Worm (Caenorhabditis elegans) whole organism, mixed stage, embryonic: ENCODE measurements around the gene gcy-1.
A peak's percentile ranks its signal among the peaks of the same experiment; 100 is the strongest.

Experiments used
- M03D4.4 ChIP-seq: sonication (generic microtip); optimal IDR thresholded peaks from 2 replicates; lab custom pipeline; 2017; ENCODE audit warnings: mild to moderate bottlenecking, missing genetic modification characterization, missing compliant biosample characterization
- bed-3 ChIP-seq: fragments of 200-800 bp; sonication (Bioruptor generic); optimal IDR thresholded peaks from 3 replicates; lab custom pipeline; 2018; ENCODE audit warnings: mild to moderate bottlenecking, missing genetic modification characterization, moderate library complexity, missing compliant biosample characterization
- blmp-1 ChIP-seq: fragments of 150-350 bp; optimal IDR thresholded peaks from 2 replicates; lab custom pipeline; 2014; ENCODE audit warnings: missing biosample characterization, missing genetic modification characterization
- ceh-43 ChIP-seq: fragments of 200-800 bp; sonication (Bioruptor generic); optimal IDR thresholded peaks from 2 replicates; lab custom pipeline; 2018; ENCODE audit warnings: mild to moderate bottlenecking, missing genetic modification characterization, moderate library complexity, missing compliant biosample characterization
- ceh-83 ChIP-seq: fragments of 200-800 bp; sonication (Bioruptor generic); optimal IDR thresholded peaks from 2 replicates; lab custom pipeline; 2018; ENCODE audit warnings: mild to moderate bottlenecking, missing genetic modification characterization, missing compliant biosample characterization
- ces-1 ChIP-seq: fragments of 150-350 bp; optimal IDR thresholded peaks from 2 replicates; lab custom pipeline; 2014; ENCODE audit warnings: missing biosample characterization, missing genetic modification reagents, missing genetic modification characterization
- cnd-1 ChIP-seq: fragments of 200-800 bp; sonication (Bioruptor generic); optimal IDR thresholded peaks from 2 replicates; lab custom pipeline; 2018; ENCODE audit warnings: mild to moderate bottlenecking, missing genetic modification characterization, missing compliant biosample characterization
- drap-1 ChIP-seq: fragments of 200-800 bp; sonication (Bioruptor generic); optimal IDR thresholded peaks from 3 replicates; lab custom pipeline; 2018; ENCODE audit warnings: mild to moderate bottlenecking, missing genetic modification characterization, missing compliant biosample characterization
- elt-1 ChIP-seq: sonication (generic microtip); optimal IDR thresholded peaks from 2 replicates; lab custom pipeline; 2017; ENCODE audit warnings: missing genetic modification characterization, mild to moderate bottlenecking, missing compliant biosample characterization, antibody characterized with exemption, moderate library complexity, borderline replicate concordance; ENCODE audit not compliant: insufficient read depth
- elt-3 ChIP-seq: fragments of 150-350 bp; optimal IDR thresholded peaks from 2 replicates; lab custom pipeline; 2014; ENCODE audit warnings: missing biosample characterization, missing genetic modification characterization
- flh-1 ChIP-seq: fragments of 200-800 bp; sonication (Bioruptor generic); optimal IDR thresholded peaks from 2 replicates; lab custom pipeline; 2018; ENCODE audit warnings: mild to moderate bottlenecking, missing genetic modification characterization, moderate library complexity, missing compliant biosample characterization
- ham-2 ChIP-seq: fragments of 200-800 bp; sonication (Bioruptor generic); optimal IDR thresholded peaks from 2 replicates; lab custom pipeline; 2018; ENCODE audit warnings: mild to moderate bottlenecking, missing genetic modification characterization, missing compliant biosample characterization
- hlh-1 ChIP-seq: fragments of 150-350 bp; optimal IDR thresholded peaks from 2 replicates; lab custom pipeline; 2014; ENCODE audit warnings: missing biosample characterization, missing genetic modification reagents, missing genetic modification characterization
- lin-32 ChIP-seq: fragments of 200-800 bp; sonication (Bioruptor generic); optimal IDR thresholded peaks from 2 replicates; lab custom pipeline; 2018; ENCODE audit warnings: mild to moderate bottlenecking, missing genetic modification characterization, missing compliant biosample characterization
- lsy-2 ChIP-seq: fragments of 150-350 bp; optimal IDR thresholded peaks from 2 replicates; lab custom pipeline; 2014; ENCODE audit warnings: missing biosample characterization, missing genetic modification characterization
- mep-1 ChIP-seq: fragments of 150-350 bp; optimal IDR thresholded peaks from 2 replicates; lab custom pipeline; 2017; ENCODE audit warnings: missing biosample characterization, missing genetic modification reagents, missing genetic modification characterization, inconsistent platforms
- mls-2 ChIP-seq: sonication (generic microtip); optimal IDR thresholded peaks from 2 replicates; lab custom pipeline; 2016; ENCODE audit warnings: mild to moderate bottlenecking, missing genetic modification characterization, moderate library complexity, missing compliant biosample characterization
- nhr-12 ChIP-seq: fragments of 150-350 bp; optimal IDR thresholded peaks from 2 replicates; lab custom pipeline; 2014; ENCODE audit warnings: missing biosample characterization, missing genetic modification characterization
- nhr-2 ChIP-seq: fragments of 150-350 bp; optimal IDR thresholded peaks from 2 replicates; lab custom pipeline; 2014; ENCODE audit warnings: missing biosample characterization, missing genetic modification characterization
- nhr-237 ChIP-seq: fragments of 150-350 bp; optimal IDR thresholded peaks from 2 replicates; lab custom pipeline; 2014; ENCODE audit warnings: missing biosample characterization, missing genetic modification characterization
- nhr-28 ChIP-seq: fragments of 150-350 bp; optimal IDR thresholded peaks from 2 replicates; lab custom pipeline; 2014; ENCODE audit warnings: missing biosample characterization, missing genetic modification characterization
- nhr-76 ChIP-seq: sonication (generic microtip); optimal IDR thresholded peaks from 2 replicates; lab custom pipeline; 2017; ENCODE audit warnings: missing biosample characterization, missing genetic modification characterization
- pha-4 ChIP-seq: fragments of 150-350 bp; optimal IDR thresholded peaks from 2 replicates; lab custom pipeline; 2018; ENCODE audit warnings: missing biosample characterization, missing genetic modification reagents, missing genetic modification characterization
- sem-2 ChIP-seq: fragments of 200-800 bp; sonication (Bioruptor generic); optimal IDR thresholded peaks from 2 replicates; lab custom pipeline; 2018; ENCODE audit warnings: mild to moderate bottlenecking, missing genetic modification characterization, missing compliant biosample characterization
- snpc-4 ChIP-seq: fragments of 150-350 bp; optimal IDR thresholded peaks from 2 replicates; lab custom pipeline; 2014; ENCODE audit warnings: missing biosample characterization, missing genetic modification characterization
- sptf-1 ChIP-seq: sonication (generic microtip); optimal IDR thresholded peaks from 2 replicates; lab custom pipeline; 2017; ENCODE audit warnings: mild to moderate bottlenecking, missing genetic modification characterization, moderate library complexity, missing compliant biosample characterization
- tbx-8 ChIP-seq: fragments of 200-800 bp; sonication (Bioruptor generic); optimal IDR thresholded peaks from 2 replicates; lab custom pipeline; 2018; ENCODE audit warnings: mild to moderate bottlenecking, missing genetic modification characterization, moderate library complexity, missing compliant biosample characterization
- unc-120 ChIP-seq: sonication (generic microtip); optimal IDR thresholded peaks from 2 replicates; lab custom pipeline; 2017; ENCODE audit warnings: missing genetic modification characterization, missing compliant biosample characterization; ENCODE audit not compliant: poor library complexity, severe bottlenecking
- unc-39 ChIP-seq: fragments of 150-350 bp; optimal IDR thresholded peaks from 2 replicates; lab custom pipeline; 2014; ENCODE audit warnings: missing biosample characterization, missing genetic modification characterization
- unc-62 ChIP-seq: fragments of 150-350 bp; optimal IDR thresholded peaks from 2 replicates; lab custom pipeline; 2014; ENCODE audit warnings: missing biosample characterization, missing genetic modification reagents, missing genetic modification characterization
- zip-8 ChIP-seq: fragments of 150-350 bp; optimal IDR thresholded peaks from 2 replicates; lab custom pipeline; 2014; ENCODE audit warnings: missing biosample characterization, missing genetic modification characterization
- ztf-11 ChIP-seq: fragments of 150-350 bp; optimal IDR thresholded peaks from 2 replicates; lab custom pipeline; 2014; ENCODE audit warnings: missing biosample characterization, missing genetic modification characterization

gcy-1 gene

ce11 chrII:9516836-9517235 is at the start of gene gcy-1:
gcy-1 (minus strand) TSS chrII:9516936.
- no peak for TF ChIP-seq ceh-83
- no peak for TF ChIP-seq nhr-237 (tag; lab: Kevin White, UChicago)
- no peak for TF ChIP-seq hlh-1 (tag; lab: Kevin White, UChicago)
- no peak for TF ChIP-seq nhr-12 (tag; lab: Kevin White, UChicago)
- no peak for TF ChIP-seq ztf-11 (tag; lab: Kevin White, UChicago)
- no peak for TF ChIP-seq M03D4.4 (tag; lab: Kevin White, UChicago)
- no peak for TF ChIP-seq ces-1 (GFP tag; lab: Kevin White, UChicago)
- TF ChIP-seq elt-3 (tag; lab: Kevin White, UChicago), result no peak
- TF ChIP-seq ham-2 (GFP tag; lab: Kevin White, UChicago), result no peak
- no peak for TF ChIP-seq nhr-2 (tag; lab: Kevin White, UChicago)
- TF ChIP-seq bed-3, result no peak
- no peak for TF ChIP-seq unc-62 (GFP tag; lab: Kevin White, UChicago)
- no peak for TF ChIP-seq cnd-1 (tag; lab: Kevin White, UChicago)
- TF ChIP-seq elt-1 (tag; lab: Kevin White, UChicago), result no peak
- no peak for TF ChIP-seq snpc-4 (tag; lab: Kevin White, UChicago)
- TF ChIP-seq nhr-76 (tag; lab: Kevin White, UChicago), result no peak
- no peak for TF ChIP-seq flh-1 (GFP tag; lab: Kevin White, UChicago)
- no peak for TF ChIP-seq sem-2 (GFP tag; lab: Kevin White, UChicago)
- no peak for TF ChIP-seq unc-120 (tag; lab: Kevin White, UChicago)

ce11 chrII:9566045-9566444 is 49.3 kb upstream of the gcy-1 start:
- TF ChIP-seq M03D4.4 (tag; lab: Kevin White, UChicago), result peak; percentile 94
- TF ChIP-seq ces-1 (GFP tag; lab: Kevin White, UChicago), result peak; percentile 21
- TF ChIP-seq ceh-83, result peak; percentile 91
- no peak for TF ChIP-seq zip-8
- peak; percentile 90 for TF ChIP-seq ceh-43 (GFP tag; lab: Kevin White, UChicago)
- TF ChIP-seq nhr-76 (tag; lab: Kevin White, UChicago), result no peak
- peak; percentile 95 for TF ChIP-seq sptf-1
- peak; percentile 85 for TF ChIP-seq bed-3
- TF ChIP-seq unc-62 (GFP tag; lab: Kevin White, UChicago), result peak; percentile 17
- TF ChIP-seq ztf-11 (tag; lab: Kevin White, UChicago), result peak; percentile 22
- TF ChIP-seq ham-2 (GFP tag; lab: Kevin White, UChicago), result peak; percentile 75
- TF ChIP-seq mep-1, result peak; percentile 6
- TF ChIP-seq elt-3 (tag; lab: Kevin White, UChicago), result no peak
- peak; percentile 79 for TF ChIP-seq flh-1 (GFP tag; lab: Kevin White, UChicago)
- TF ChIP-seq unc-120 (tag; lab: Kevin White, UChicago), result peak; percentile 84
- no peak for TF ChIP-seq elt-1 (tag; lab: Kevin White, UChicago)
- TF ChIP-seq cnd-1 (tag; lab: Kevin White, UChicago), result peak; percentile 93
- TF ChIP-seq nhr-237 (tag; lab: Kevin White, UChicago), result no peak
- peak; percentile 86 for TF ChIP-seq lin-32 (GFP tag; lab: Kevin White, UChicago)
- TF ChIP-seq mls-2 (tag; lab: Kevin White, UChicago), result peak; percentile 95
- no peak for TF ChIP-seq nhr-28 (tag; lab: Kevin White, UChicago)
- peak; percentile 85 for TF ChIP-seq tbx-8 (GFP tag; lab: Kevin White, UChicago)
- peak; percentile 90 for TF ChIP-seq sem-2 (GFP tag; lab: Kevin White, UChicago)
- peak; percentile 57 for TF ChIP-seq unc-39 (tag; lab: Kevin White, UChicago)
- peak; percentile 92 for TF ChIP-seq drap-1 (GFP tag; lab: Kevin White, UChicago)
- TF ChIP-seq hlh-1 (tag; lab: Kevin White, UChicago), result peak; percentile 23

ce11 chrII:9560895-9561294 is 44.2 kb upstream of the gcy-1 start:
- TF ChIP-seq tbx-8 (GFP tag; lab: Kevin White, UChicago), result no peak
- no peak for TF ChIP-seq nhr-28 (tag; lab: Kevin White, UChicago)
- no peak for TF ChIP-seq hlh-1 (tag; lab: Kevin White, UChicago)
- TF ChIP-seq ztf-11 (tag; lab: Kevin White, UChicago), result no peak
- TF ChIP-seq blmp-1 (tag; lab: Kevin White, UChicago), result no peak
- no peak for TF ChIP-seq elt-1 (tag; lab: Kevin White, UChicago)
- TF ChIP-seq nhr-237 (tag; lab: Kevin White, UChicago), result no peak
- TF ChIP-seq pha-4, result no peak
- TF ChIP-seq lsy-2 (tag; lab: Kevin White, UChicago), result no peak
- TF ChIP-seq zip-8, result no peak
- no peak for TF ChIP-seq unc-39 (tag; lab: Kevin White, UChicago)
- no peak for TF ChIP-seq mep-1
- no peak for TF ChIP-seq unc-62 (GFP tag; lab: Kevin White, UChicago)
- TF ChIP-seq M03D4.4 (tag; lab: Kevin White, UChicago), result no peak
